Fruit fly (Drosophila melanogaster): Measurements from ENCODE around the gene Eig71Ee.

DNA sequence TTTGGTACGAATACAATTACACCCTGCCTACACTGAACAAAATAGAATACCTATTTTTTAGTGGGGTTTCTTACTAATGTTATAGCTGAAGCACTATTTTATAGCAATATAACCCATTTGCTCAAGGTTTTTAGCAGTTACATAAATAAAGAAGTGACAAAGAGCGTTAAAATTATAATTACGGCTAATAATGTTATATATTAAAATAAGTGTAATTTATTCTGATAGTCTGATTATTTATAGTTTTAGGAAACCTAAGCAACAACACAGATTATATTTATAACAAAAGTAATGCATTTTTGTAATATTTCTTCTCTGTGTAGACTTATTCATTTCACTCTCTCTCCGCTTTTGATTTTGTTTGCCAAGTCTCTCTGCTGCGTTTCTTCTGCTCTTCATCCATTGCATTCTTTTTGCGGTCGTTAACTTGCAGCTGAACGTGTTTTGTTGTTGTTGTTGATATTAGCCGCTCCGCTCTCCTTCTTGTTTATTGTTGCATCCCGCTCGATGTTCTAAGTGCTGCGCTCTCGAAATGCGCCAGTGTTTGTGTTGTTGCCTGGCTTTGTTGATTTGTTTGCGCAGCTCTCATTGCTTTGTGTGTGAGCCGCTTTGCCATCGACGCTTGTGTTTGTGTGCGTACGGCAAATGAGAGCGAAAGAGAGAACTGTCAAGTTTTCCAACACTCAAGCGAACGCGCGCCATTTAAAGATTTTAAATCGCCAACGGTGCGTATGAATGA lies 30.0 kb downstream of the Eig71Ee start:
- no peak for TF ChIP-seq CG8478 (optimal IDR thresholded peaks at IDR 0.05)
- TF ChIP-seq CTCF (optimal IDR thresholded peaks at IDR 0.05), result no peak
